Worm (Caenorhabditis elegans) whole organism, L3 larva: ENCODE results near the gene F53A9.9.
"Not testable (repeated sequence)": the region's sequence is repeated elsewhere in the genome, so short reads cannot be mapped to it uniquely, and the experiment has no call there.

Experiments used
- R02D3.7 ChIP-seq: fragments of 150-350 bp; optimal IDR thresholded peaks from 2 replicates; lab custom pipeline; 2014; ENCODE audit warnings: missing biosample characterization, missing genetic modification characterization
- ama-1 ChIP-seq: fragments of 150-350 bp; optimal IDR thresholded peaks from 2 replicates; lab custom pipeline; 2018
- ceh-9 ChIP-seq: sonication (generic microtip); optimal IDR thresholded peaks from 2 replicates; lab custom pipeline; 2018; ENCODE audit warnings: missing biosample characterization, missing genetic modification characterization
- fos-1 ChIP-seq: fragments of 150-350 bp; optimal IDR thresholded peaks from 2 replicates; lab custom pipeline; 2014; ENCODE audit warnings: missing biosample characterization, missing genetic modification characterization
- jun-1 ChIP-seq: fragments of 150-350 bp; optimal IDR thresholded peaks from 2 replicates; lab custom pipeline; 2014; ENCODE audit warnings: missing biosample characterization, missing genetic modification reagents, missing genetic modification characterization
- nhr-12 ChIP-seq: fragments of 150-350 bp; optimal IDR thresholded peaks from 2 replicates; lab custom pipeline; 2014; ENCODE audit warnings: missing biosample characterization, missing genetic modification characterization
- nhr-25 ChIP-seq: sonication (generic microtip); optimal IDR thresholded peaks from 2 replicates; lab custom pipeline; 2017; ENCODE audit warnings: missing biosample characterization, missing genetic modification characterization
- pha-4 ChIP-seq: fragments of 150-350 bp; optimal IDR thresholded peaks from 2 replicates; lab custom pipeline; 2014; ENCODE audit warnings: missing biosample characterization, missing genetic modification reagents, missing genetic modification characterization
- snpc-4 ChIP-seq: fragments of 150-350 bp; optimal IDR thresholded peaks from 2 replicates; lab custom pipeline; 2014; ENCODE audit warnings: missing biosample characterization, missing genetic modification characterization
- unc-62 ChIP-seq: fragments of 150-350 bp; sonication (generic microtip); optimal IDR thresholded peaks from 4 replicates; lab custom pipeline; 2014; ENCODE audit warnings: missing biosample characterization, missing genetic modification reagents, missing genetic modification characterization

- not testable (repeated sequence) for TF ChIP-seq ama-1 (lab: Kevin White, UChicago); jun-1 (tag; lab: Kevin White, UChicago); ceh-9 (tag; lab: Kevin White, UChicago); R02D3.7 (tag; lab: Kevin White, UChicago); nhr-12 (tag; lab: Kevin White, UChicago); pha-4 (tag; lab: Kevin White, UChicago); nhr-25 (tag; lab: Kevin White, UChicago); fos-1 (tag; lab: Kevin White, UChicago); snpc-4 (tag; lab: Kevin White, UChicago); unc-62 (GFP tag; lab: Kevin White, UChicago)
Observed at ce11 chrX:8731822-8732221, 11.3 kb upstream of the F53A9.9 start, which contains the start of gene M02D8.6.
